Worm (Caenorhabditis elegans): ENCODE measurements around the gene sid-1.

DNA sequence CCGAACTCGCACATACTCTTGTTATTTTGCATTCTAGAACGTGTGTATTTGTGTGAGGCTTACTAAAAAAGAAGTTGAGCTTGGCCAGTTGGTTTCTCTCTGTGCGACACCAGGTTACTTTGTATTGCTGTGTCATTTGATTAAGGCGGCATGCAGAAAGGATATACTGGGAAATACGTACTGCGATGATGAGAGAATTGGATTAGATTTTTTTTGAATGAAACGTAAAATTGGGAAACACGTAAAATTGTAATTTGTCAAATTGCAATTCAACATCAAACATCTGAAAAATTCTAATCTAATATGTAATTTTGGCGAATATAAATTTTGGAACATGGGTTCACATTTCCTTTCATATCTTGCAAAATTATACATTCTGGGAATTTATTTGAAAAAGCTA, 24.0 kb downstream of the sid-1 start, which contains the start of gene srh-129:
- TF ChIP-seq C38D4.7 (GFP tag; optimal IDR thresholded peaks at IDR 0.05) (no peak), ref-2 (tag; optimal IDR thresholded peaks at IDR 0.05) (no peak), ceh-14 (tag; optimal IDR thresholded peaks at IDR 0.05) (no peak), F13H6.1 (tag; optimal IDR thresholded peaks at IDR 0.05) (no peak), ama-1 (optimal IDR thresholded peaks at IDR 0.05) (no peak), tbx-2 (tag; optimal IDR thresholded peaks at IDR 0.05) (no peak)

Data from whole organism, late embryonic.